Worm (Caenorhabditis elegans) whole organism, early embryonic: Measurements from ENCODE around the gene hlh-3.

Experiments
- B0310.2 ChIP-seq: sonication (generic microtip); optimal IDR thresholded peaks from 2 replicates; lab custom pipeline; 2016; ENCODE audit warnings: mild to moderate bottlenecking, missing genetic modification characterization, missing compliant biosample characterization
- ama-1 ChIP-seq: fragments of 150-350 bp; optimal IDR thresholded peaks from 2 replicates; lab custom pipeline; 2014
- ets-7 ChIP-seq: sonication (generic microtip); optimal IDR thresholded peaks from 2 replicates; lab custom pipeline; 2016; ENCODE audit warnings: missing genotype, missing genetic modification characterization, missing compliant biosample characterization
- hmg-4 ChIP-seq: fragments of 200-800 bp; sonication (Bioruptor generic); optimal IDR thresholded peaks from 2 replicates; lab custom pipeline; 2018; ENCODE audit warnings: mild to moderate bottlenecking, missing genetic modification characterization, missing compliant biosample characterization
- pes-1 ChIP-seq: fragments of 200-800 bp; sonication (Bioruptor generic); IDR thresholded peaks from 2 replicates; pipeline ENCODE4 v1.3.6; 2022; ENCODE audit warnings: missing genetic modification reagents, missing genetic modification characterization, missing compliant biosample characterization
- tbx-11 ChIP-seq: fragments of 200-800 bp; sonication (Bioruptor generic); IDR thresholded peaks from 2 replicates; pipeline ENCODE4 v1.3.6; 2022; ENCODE audit warnings: missing genetic modification characterization, missing compliant biosample characterization

DNA sequence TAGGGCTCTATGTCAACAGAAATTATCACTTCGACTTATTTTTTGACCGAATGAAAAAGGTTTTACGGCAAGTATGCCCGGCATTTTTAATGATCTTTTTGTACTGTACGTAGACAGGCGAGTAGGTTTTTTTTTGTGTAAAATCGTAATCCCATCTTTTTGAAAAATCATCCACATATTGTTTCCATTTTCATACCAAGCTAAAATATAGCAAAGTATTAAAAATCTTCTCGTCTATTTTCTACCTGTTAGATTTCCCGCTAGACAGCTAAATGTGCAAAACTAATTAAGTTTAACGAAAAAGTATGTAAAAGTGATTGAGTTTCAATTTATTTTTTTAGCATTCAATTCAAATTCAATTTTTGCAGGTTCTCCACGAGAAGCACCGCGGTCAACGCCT is 45.0 kb downstream of the hlh-3 start, which contains the start of gene C16D2.1:
- TF ChIP-seq pes-1 (GFP tag; lab: Robert Waterston, UW) (no peak), ama-1 (lab: Kevin White, UChicago) (no peak), hmg-4 (GFP tag; lab: Kevin White, UChicago) (no peak), ets-7 (tag; lab: Kevin White, UChicago) (no peak), B0310.2 (tag; lab: Kevin White, UChicago) (no peak), tbx-11 (GFP tag; lab: Robert Waterston, UW) (no peak)
